Worm (Caenorhabditis elegans): ENCODE results near the gene zfp-1.

ce11 chrIII:8849507-8849906 is 58.2 kb downstream of the zfp-1 start, which contains the start of gene F44E2.8:
- TF ChIP-seq bed-3 (GFP tag; optimal IDR thresholded peaks at IDR 0.05) (no peak), nhr-76 (tag; optimal IDR thresholded peaks at IDR 0.05) (no peak)
